Worm (Caenorhabditis elegans) whole organism, L1 larva: Measurements from ENCODE around the gene gst-44.

Source experiments
- C34B4.2 ChIP-seq: sonication (generic microtip); optimal IDR thresholded peaks from 2 replicates; lab custom pipeline; 2017; ENCODE audit warnings: mild to moderate bottlenecking, missing genetic modification characterization, missing compliant biosample characterization
- fos-1 ChIP-seq: fragments of 150-350 bp; optimal IDR thresholded peaks from 2 replicates; lab custom pipeline; 2014; ENCODE audit warnings: missing biosample characterization, missing genetic modification characterization
- lin-13 ChIP-seq: fragments of 150-350 bp; optimal IDR thresholded peaks from 2 replicates; lab custom pipeline; 2014; ENCODE audit warnings: missing biosample characterization, missing genetic modification reagents, missing genetic modification characterization
- lin-15B ChIP-seq: fragments of 150-350 bp; sonication (generic microtip); optimal IDR thresholded peaks from 3 replicates; lab custom pipeline; 2014; ENCODE audit warnings: missing biosample characterization, missing genetic modification characterization
- lin-39 ChIP-seq: fragments of 150-350 bp; optimal IDR thresholded peaks from 2 replicates; lab custom pipeline; 2014; ENCODE audit warnings: missing biosample characterization, missing genetic modification reagents, missing genetic modification characterization
- mab-9 ChIP-seq: fragments of 200-800 bp; sonication (Bioruptor generic); IDR thresholded peaks from 2 replicates; pipeline ENCODE4 v1.3.6; 2022; ENCODE audit warnings: missing genetic modification reagents, missing genetic modification characterization, missing compliant biosample characterization
- nhr-11 ChIP-seq: fragments of 150-350 bp; optimal IDR thresholded peaks from 2 replicates; lab custom pipeline; 2014; ENCODE audit warnings: missing biosample characterization, missing genetic modification characterization
- nhr-12 ChIP-seq: sonication (generic microtip); optimal IDR thresholded peaks from 2 replicates; lab custom pipeline; 2017; ENCODE audit warnings: missing biosample characterization, missing genetic modification characterization
- nhr-237 ChIP-seq: fragments of 150-350 bp; optimal IDR thresholded peaks from 2 replicates; lab custom pipeline; 2014; ENCODE audit warnings: missing biosample characterization, missing genetic modification characterization
- sptf-1 ChIP-seq: fragments of 150-350 bp; optimal IDR thresholded peaks from 2 replicates; lab custom pipeline; 2014; ENCODE audit warnings: missing biosample characterization, missing genetic modification characterization
- ztf-4 ChIP-seq: fragments of 150-350 bp; optimal IDR thresholded peaks from 2 replicates; lab custom pipeline; 2014; ENCODE audit warnings: missing biosample characterization, missing genetic modification characterization

- no peak for TF ChIP-seq sptf-1 (tag; lab: Kevin White, UChicago)
- no peak for TF ChIP-seq nhr-12
- TF ChIP-seq lin-39, result no peak
- no peak for TF ChIP-seq nhr-237 (tag; lab: Kevin White, UChicago)
- no peak for TF ChIP-seq lin-15B (tag; lab: Kevin White, UChicago)
- no peak for TF ChIP-seq C34B4.2 (tag; lab: Kevin White, UChicago)
- no peak for TF ChIP-seq mab-9 (GFP tag; lab: Robert Waterston, UW)
- TF ChIP-seq nhr-11 (tag; lab: Kevin White, UChicago), result no peak
- TF ChIP-seq fos-1 (tag; lab: Kevin White, UChicago), result no peak
- TF ChIP-seq ztf-4, result no peak
- no peak for TF ChIP-seq lin-13
These were observed 13.5 kb upstream of the gst-44 start for ce11 chrV:16377188-16377587.
